Worm (Caenorhabditis elegans): ENCODE data around the gene lgc-19.

DNA sequence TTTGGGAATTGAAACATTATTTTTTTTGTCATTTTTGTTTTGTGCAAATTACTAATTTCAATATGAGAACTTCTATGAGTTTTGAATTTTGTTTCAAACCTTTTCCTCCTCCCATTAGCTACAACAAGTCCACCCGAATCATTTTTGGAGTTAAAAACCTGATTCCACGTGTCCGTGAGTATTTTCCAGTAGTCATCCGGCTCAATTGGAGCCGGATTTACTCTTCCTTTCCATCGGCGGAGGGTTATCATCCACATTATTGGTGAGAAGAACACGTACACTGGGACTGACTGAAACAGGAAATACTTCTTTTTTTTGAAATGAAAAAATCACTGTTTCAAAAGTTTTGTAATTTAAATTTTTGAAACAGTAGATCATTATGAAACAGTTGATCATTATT, 39.5 kb downstream of the lgc-19 start:
- TF ChIP-seq mml-1 (tag; optimal IDR thresholded peaks at IDR 0.05) (no peak), pqm-1 (tag; optimal IDR thresholded peaks at IDR 0.05) (no peak), ZK546.5 (tag; optimal IDR thresholded peaks at IDR 0.05) (no peak), nhr-11 (tag; optimal IDR thresholded peaks at IDR 0.05) (no peak), skn-1 (tag; optimal IDR thresholded peaks at IDR 0.05) (no peak), nhr-23 (tag; optimal IDR thresholded peaks at IDR 0.05) (no peak)
